Worm (Caenorhabditis elegans) whole organism, mixed stage, embryonic: ENCODE data around the gene tctn-1.

Source experiments
- M03D4.4 ChIP-seq: sonication (generic microtip); optimal IDR thresholded peaks from 2 replicates; lab custom pipeline; 2017; ENCODE audit warnings: mild to moderate bottlenecking, missing genetic modification characterization, missing compliant biosample characterization
- bed-3 ChIP-seq: fragments of 200-800 bp; sonication (Bioruptor generic); optimal IDR thresholded peaks from 3 replicates; lab custom pipeline; 2018; ENCODE audit warnings: mild to moderate bottlenecking, missing genetic modification characterization, moderate library complexity, missing compliant biosample characterization
- blmp-1 ChIP-seq: fragments of 150-350 bp; optimal IDR thresholded peaks from 2 replicates; lab custom pipeline; 2014; ENCODE audit warnings: missing biosample characterization, missing genetic modification characterization
- ceh-43 ChIP-seq: fragments of 200-800 bp; sonication (Bioruptor generic); optimal IDR thresholded peaks from 2 replicates; lab custom pipeline; 2018; ENCODE audit warnings: mild to moderate bottlenecking, missing genetic modification characterization, moderate library complexity, missing compliant biosample characterization
- ceh-83 ChIP-seq: fragments of 200-800 bp; sonication (Bioruptor generic); optimal IDR thresholded peaks from 2 replicates; lab custom pipeline; 2018; ENCODE audit warnings: mild to moderate bottlenecking, missing genetic modification characterization, missing compliant biosample characterization
- ces-1 ChIP-seq: fragments of 150-350 bp; optimal IDR thresholded peaks from 2 replicates; lab custom pipeline; 2014; ENCODE audit warnings: missing biosample characterization, missing genetic modification reagents, missing genetic modification characterization
- cnd-1 ChIP-seq: fragments of 200-800 bp; sonication (Bioruptor generic); optimal IDR thresholded peaks from 2 replicates; lab custom pipeline; 2018; ENCODE audit warnings: mild to moderate bottlenecking, missing genetic modification characterization, missing compliant biosample characterization
- elt-1 ChIP-seq: sonication (generic microtip); optimal IDR thresholded peaks from 2 replicates; lab custom pipeline; 2017; ENCODE audit warnings: missing genetic modification characterization, mild to moderate bottlenecking, missing compliant biosample characterization, antibody characterized with exemption, moderate library complexity, borderline replicate concordance; ENCODE audit not compliant: insufficient read depth
- elt-3 ChIP-seq: fragments of 150-350 bp; optimal IDR thresholded peaks from 2 replicates; lab custom pipeline; 2014; ENCODE audit warnings: missing biosample characterization, missing genetic modification characterization
- flh-1 ChIP-seq: fragments of 200-800 bp; sonication (Bioruptor generic); optimal IDR thresholded peaks from 2 replicates; lab custom pipeline; 2018; ENCODE audit warnings: mild to moderate bottlenecking, missing genetic modification characterization, moderate library complexity, missing compliant biosample characterization
- ham-2 ChIP-seq: fragments of 200-800 bp; sonication (Bioruptor generic); optimal IDR thresholded peaks from 2 replicates; lab custom pipeline; 2018; ENCODE audit warnings: mild to moderate bottlenecking, missing genetic modification characterization, missing compliant biosample characterization
- hlh-1 ChIP-seq: fragments of 150-350 bp; optimal IDR thresholded peaks from 2 replicates; lab custom pipeline; 2014; ENCODE audit warnings: missing biosample characterization, missing genetic modification reagents, missing genetic modification characterization
- lin-13 ChIP-seq: fragments of 150-350 bp; optimal IDR thresholded peaks from 2 replicates; lab custom pipeline; 2014; ENCODE audit warnings: missing biosample characterization, missing genetic modification characterization
- lin-32 ChIP-seq: fragments of 200-800 bp; sonication (Bioruptor generic); optimal IDR thresholded peaks from 2 replicates; lab custom pipeline; 2018; ENCODE audit warnings: mild to moderate bottlenecking, missing genetic modification characterization, missing compliant biosample characterization
- lsy-2 ChIP-seq: fragments of 150-350 bp; optimal IDR thresholded peaks from 2 replicates; lab custom pipeline; 2014; ENCODE audit warnings: missing biosample characterization, missing genetic modification characterization
- mab-5 ChIP-seq: fragments of 150-350 bp; optimal IDR thresholded peaks from 2 replicates; lab custom pipeline; 2014; ENCODE audit warnings: missing biosample characterization, missing genetic modification characterization
- mep-1 ChIP-seq: fragments of 150-350 bp; optimal IDR thresholded peaks from 2 replicates; lab custom pipeline; 2017; ENCODE audit warnings: missing biosample characterization, missing genetic modification reagents, missing genetic modification characterization, inconsistent platforms
- nhr-12 ChIP-seq: fragments of 150-350 bp; optimal IDR thresholded peaks from 2 replicates; lab custom pipeline; 2014; ENCODE audit warnings: missing biosample characterization, missing genetic modification characterization
- nhr-2 ChIP-seq: fragments of 150-350 bp; optimal IDR thresholded peaks from 2 replicates; lab custom pipeline; 2014; ENCODE audit warnings: missing biosample characterization, missing genetic modification characterization
- nhr-237 ChIP-seq: fragments of 150-350 bp; optimal IDR thresholded peaks from 2 replicates; lab custom pipeline; 2014; ENCODE audit warnings: missing biosample characterization, missing genetic modification characterization
- nhr-28 ChIP-seq: fragments of 150-350 bp; optimal IDR thresholded peaks from 2 replicates; lab custom pipeline; 2014; ENCODE audit warnings: missing biosample characterization, missing genetic modification characterization
- nhr-76 ChIP-seq: sonication (generic microtip); optimal IDR thresholded peaks from 2 replicates; lab custom pipeline; 2017; ENCODE audit warnings: missing biosample characterization, missing genetic modification characterization
- pha-4 ChIP-seq: fragments of 150-350 bp; optimal IDR thresholded peaks from 2 replicates; lab custom pipeline; 2018; ENCODE audit warnings: missing biosample characterization, missing genetic modification reagents, missing genetic modification characterization
- sem-2 ChIP-seq: fragments of 200-800 bp; sonication (Bioruptor generic); optimal IDR thresholded peaks from 2 replicates; lab custom pipeline; 2018; ENCODE audit warnings: mild to moderate bottlenecking, missing genetic modification characterization, missing compliant biosample characterization
- snpc-4 ChIP-seq: fragments of 150-350 bp; optimal IDR thresholded peaks from 2 replicates; lab custom pipeline; 2014; ENCODE audit warnings: missing biosample characterization, missing genetic modification characterization
- tbx-8 ChIP-seq: fragments of 200-800 bp; sonication (Bioruptor generic); optimal IDR thresholded peaks from 2 replicates; lab custom pipeline; 2018; ENCODE audit warnings: mild to moderate bottlenecking, missing genetic modification characterization, moderate library complexity, missing compliant biosample characterization
- unc-120 ChIP-seq: sonication (generic microtip); optimal IDR thresholded peaks from 2 replicates; lab custom pipeline; 2017; ENCODE audit warnings: missing genetic modification characterization, missing compliant biosample characterization; ENCODE audit not compliant: poor library complexity, severe bottlenecking
- unc-39 ChIP-seq: fragments of 150-350 bp; optimal IDR thresholded peaks from 2 replicates; lab custom pipeline; 2014; ENCODE audit warnings: missing biosample characterization, missing genetic modification characterization
- zip-8 ChIP-seq: fragments of 150-350 bp; optimal IDR thresholded peaks from 2 replicates; lab custom pipeline; 2014; ENCODE audit warnings: missing biosample characterization, missing genetic modification characterization
- ztf-11 ChIP-seq: fragments of 150-350 bp; optimal IDR thresholded peaks from 2 replicates; lab custom pipeline; 2014; ENCODE audit warnings: missing biosample characterization, missing genetic modification characterization

Gene tctn-1

ce11 chrIV:4780129-4780528 is 32.5 kb upstream of the tctn-1 start, which contains the start of gene set-15:
TSS of gene set-15 (minus strand) at chrIV:4780229.
- TF ChIP-seq lin-32 (GFP tag; lab: Kevin White, UChicago), result no peak
- no peak for TF ChIP-seq unc-39 (tag; lab: Kevin White, UChicago)
- TF ChIP-seq ceh-83 (GFP tag; lab: Kevin White, UChicago), result no peak
- TF ChIP-seq pha-4 (tag; lab: Kevin White, UChicago), result no peak
- no peak for TF ChIP-seq nhr-12
- TF ChIP-seq, all 35 proteins: peak for 0

- TF ChIP-seq M03D4.4 (tag; lab: Kevin White, UChicago) (no peak), nhr-76 (tag; lab: Kevin White, UChicago) (no peak), ham-2 (no peak), unc-39 (tag; lab: Kevin White, UChicago) (no peak), ztf-11 (tag; lab: Kevin White, UChicago) (no peak), mab-5 (tag; lab: Kevin White, UChicago) (no peak), bed-3 (no peak), lin-32 (GFP tag; lab: Kevin White, UChicago) (no peak)
- TF ChIP-seq, all 35 proteins: peak for 0
These were observed 28.9 kb upstream of the tctn-1 start for ce11 chrIV:4776501-4776900.

ce11 chrIV:4776001-4776400 is 28.4 kb upstream of the tctn-1 start, which contains the start of gene R11E3.19:
TSS of gene R11E3.19 (minus strand) at chrIV:4776101.
- TF ChIP-seq snpc-4 (tag; lab: Kevin White, UChicago), result no peak
- TF ChIP-seq mep-1, result no peak
- TF ChIP-seq elt-1, result no peak

ce11 chrIV:4771792-4772191 is 24.2 kb upstream of the tctn-1 start, which contains the start of gene R11E3.2:
TSS of gene R11E3.2 (plus strand) at chrIV:4772092.
- TF ChIP-seq zip-8 (tag; lab: Kevin White, UChicago) (no peak), elt-3 (tag; lab: Kevin White, UChicago) (no peak), mab-5 (tag; lab: Kevin White, UChicago) (no peak), tbx-8 (GFP tag; lab: Kevin White, UChicago) (no peak), nhr-2 (no peak), ztf-11 (tag; lab: Kevin White, UChicago) (no peak), pha-4 (tag; lab: Kevin White, UChicago) (no peak), bed-3 (no peak), ceh-83 (GFP tag; lab: Kevin White, UChicago) (no peak)

ce11 chrIV:4764422-4764821 is 16.8 kb upstream of the tctn-1 start, which contains the start of gene npp-26:
TSS of gene npp-26 (plus strand) at chrIV:4764722.
- TF ChIP-seq sem-2 (GFP tag; lab: Kevin White, UChicago), result no peak
- TF ChIP-seq M03D4.4 (tag; lab: Kevin White, UChicago), result no peak
- no peak for TF ChIP-seq zip-8 (tag; lab: Kevin White, UChicago)
- no peak for TF ChIP-seq ces-1 (GFP tag; lab: Kevin White, UChicago)
- TF ChIP-seq elt-3 (tag; lab: Kevin White, UChicago), result no peak
- TF ChIP-seq hlh-1, result no peak
- no peak for TF ChIP-seq elt-1
- TF ChIP-seq ham-2, result no peak

- TF ChIP-seq unc-120 (tag; lab: Kevin White, UChicago), result no peak
- no peak for TF ChIP-seq ceh-43 (GFP tag; lab: Kevin White, UChicago)
- TF ChIP-seq nhr-28 (tag; lab: Kevin White, UChicago), result no peak
- no peak for TF ChIP-seq lin-13 (tag; lab: Kevin White, UChicago)
- no peak for TF ChIP-seq elt-3 (tag; lab: Kevin White, UChicago)
- no peak for TF ChIP-seq flh-1 (GFP tag; lab: Kevin White, UChicago)
- no peak for TF ChIP-seq pha-4 (tag; lab: Kevin White, UChicago)
- TF ChIP-seq lsy-2, result no peak
- TF ChIP-seq mep-1, result no peak
- TF ChIP-seq sem-2 (GFP tag; lab: Kevin White, UChicago), result no peak
- no peak for TF ChIP-seq nhr-237 (tag; lab: Kevin White, UChicago)
- no peak for TF ChIP-seq ztf-11 (tag; lab: Kevin White, UChicago)
- TF ChIP-seq M03D4.4 (tag; lab: Kevin White, UChicago), result no peak
- no peak for TF ChIP-seq blmp-1
- no peak for TF ChIP-seq cnd-1 (tag; lab: Kevin White, UChicago)
- no peak for TF ChIP-seq zip-8 (tag; lab: Kevin White, UChicago)
- TF ChIP-seq nhr-76 (tag; lab: Kevin White, UChicago), result no peak
These were observed 16.2 kb upstream of the tctn-1 start, which contains the start of gene Y17G9B.2 for ce11 chrIV:4763844-4764243. TSS of gene Y17G9B.2 (plus strand) at chrIV:4764144.
